Fruit fly (Drosophila melanogaster) whole organism, adult: Measurements from ENCODE around the gene RluA-2.

Experiments used
- CG1620 ChIP-seq: fragments of 200-800 bp; sonication (Bioruptor generic); optimal IDR thresholded peaks from 2 replicates; lab custom pipeline; 2016; ENCODE audit warnings: missing biosample characterization, missing genetic modification characterization
- CG33017 ChIP-seq: fragments of 200-800 bp; sonication (Bioruptor generic); optimal IDR thresholded peaks from 2 replicates; lab custom pipeline; 2018; ENCODE audit warnings: missing biosample characterization, mild to moderate bottlenecking, missing genetic modification characterization, moderate library complexity
- CG5204 ChIP-seq: fragments of 200-800 bp; sonication (Bioruptor generic); optimal IDR thresholded peaks from 2 replicates; lab custom pipeline; 2016; ENCODE audit warnings: missing biosample characterization, missing genetic modification characterization
- CG7101 ChIP-seq: fragments of 200-800 bp; sonication (Bioruptor generic); optimal IDR thresholded peaks from 2 replicates; lab custom pipeline; 2018; ENCODE audit warnings: missing biosample characterization, mild to moderate bottlenecking, missing genetic modification characterization, moderate library complexity
- Crg-1 ChIP-seq: fragments of 200-800 bp; sonication (Bioruptor generic); optimal IDR thresholded peaks from 2 replicates; lab custom pipeline; 2016; ENCODE audit warnings: missing biosample characterization, missing genetic modification characterization
- Mnt ChIP-seq: fragments of 200-800 bp; sonication (Bioruptor generic); optimal IDR thresholded peaks from 2 replicates; lab custom pipeline; 2016; ENCODE audit warnings: missing biosample characterization, mild to moderate bottlenecking, missing genetic modification characterization
- cic ChIP-seq: fragments of 200-800 bp; sonication (Bioruptor generic); optimal IDR thresholded peaks from 2 replicates; lab custom pipeline; 2017; ENCODE audit warnings: missing biosample characterization, mild to moderate bottlenecking, missing genetic modification characterization, moderate library complexity
- tj ChIP-seq: fragments of 200-800 bp; sonication (Bioruptor generic); optimal IDR thresholded peaks from 3 replicates; lab custom pipeline; 2017; ENCODE audit warnings: missing biosample characterization, mild to moderate bottlenecking, missing genetic modification characterization, moderate library complexity

DNA sequence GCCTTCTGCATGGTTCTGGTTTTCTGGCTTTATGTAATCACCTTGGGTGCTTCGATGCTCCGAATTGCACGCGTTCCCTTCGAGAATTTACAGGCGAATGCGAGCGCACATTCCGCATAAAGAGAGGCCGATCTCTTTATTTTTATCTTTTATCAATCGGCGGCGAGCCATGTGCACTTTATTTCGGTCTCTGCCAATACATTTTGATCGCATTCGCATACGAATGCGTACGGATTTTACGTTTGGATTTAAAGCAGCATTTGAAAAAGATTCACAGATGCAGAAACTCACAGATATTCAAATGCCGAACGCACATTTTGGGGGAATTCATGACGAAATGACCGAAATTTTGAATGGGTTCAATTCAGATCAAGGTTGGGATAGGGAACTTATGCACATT, 14.5 kb downstream of the RluA-2 start, which contains the start of gene CG13144:
- no peak for TF ChIP-seq CG7101 (tag; lab: Kevin White, UChicago)
- no peak for TF ChIP-seq Mnt
- TF ChIP-seq cic (GFP tag; lab: Kevin White, UChicago): no peak
- no peak for TF ChIP-seq CG1620
- TF ChIP-seq Crg-1: no peak
- no peak for TF ChIP-seq CG33017
- no peak for TF ChIP-seq CG5204
- TF ChIP-seq tj: no peak
